Worm (Caenorhabditis elegans) whole organism, midembryonic: ENCODE measurements around the gene tbc-7.

ENCODE experiments used
- T22C8.4 ChIP-seq: fragments of 200-800 bp; sonication (Bioruptor generic); IDR thresholded peaks from 2 replicates; pipeline ENCODE4 v1.3.6; 2022; ENCODE audit warnings: missing genetic modification characterization, missing compliant biosample characterization
- klf-2 ChIP-seq: fragments of 200-800 bp; sonication (Bioruptor generic); conservative IDR thresholded peaks from 2 replicates; pipeline ENCODE4 v1.3.6; 2022; ENCODE audit warnings: missing genetic modification reagents, missing genetic modification characterization, missing compliant biosample characterization

DNA sequence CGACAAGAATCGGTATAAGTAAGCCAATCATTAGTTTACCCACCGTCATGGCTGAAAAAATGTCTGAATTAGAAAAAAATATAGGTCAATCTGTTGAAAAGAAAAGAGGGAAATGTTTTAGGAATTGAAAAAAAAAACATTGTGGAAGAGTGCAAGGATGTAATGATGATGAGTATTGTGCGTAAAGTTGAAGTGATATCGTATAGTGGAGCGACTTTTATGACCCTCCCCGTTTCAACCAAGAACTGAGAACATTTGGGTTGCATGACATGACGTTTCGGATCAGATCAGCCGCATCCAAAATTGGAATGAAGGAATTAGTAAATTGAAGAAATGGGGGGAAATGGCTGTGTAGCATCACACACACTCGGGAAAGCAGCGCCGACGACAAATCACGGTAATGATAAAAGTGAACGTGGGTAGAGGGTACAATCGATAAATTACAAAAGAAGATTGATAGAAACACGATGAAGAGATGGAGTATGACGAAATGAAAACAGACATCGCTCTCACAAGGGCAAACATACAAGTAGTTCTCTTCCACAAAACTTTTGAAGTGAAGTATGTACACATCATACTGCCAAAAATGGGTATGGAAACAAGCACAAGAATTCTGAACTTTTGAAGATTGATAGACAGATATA lies 17.1 kb upstream of the tbc-7 start, which contains the start of gene apl-1:
- TF ChIP-seq klf-2 (GFP tag; lab: Robert Waterston, UW) (no peak), T22C8.4 (GFP tag; lab: Robert Waterston, UW) (no peak)
